Worm (Caenorhabditis elegans) whole organism, late embryonic: ENCODE data around the gene rgs-10.
A peak's percentile ranks its signal among the peaks of the same experiment; 100 is the strongest.

Experiments
- K02D7.2 ChIP-seq: sonication (generic microtip); optimal IDR thresholded peaks from 2 replicates; lab custom pipeline; 2017; ENCODE audit warnings: mild to moderate bottlenecking, missing genetic modification characterization, missing compliant biosample characterization
- K09A11.1 ChIP-seq: sonication (generic microtip); optimal IDR thresholded peaks from 2 replicates; lab custom pipeline; 2017; ENCODE audit warnings: antibody characterized with exemption, mild to moderate bottlenecking, missing genetic modification characterization, missing compliant biosample characterization; ENCODE audit not compliant: insufficient read depth
- T23F11.4 ChIP-seq: fragments of 200-800 bp; sonication (Bioruptor generic); optimal IDR thresholded peaks from 2 replicates; lab custom pipeline; 2018; ENCODE audit warnings: mild to moderate bottlenecking, missing genetic modification characterization, missing compliant biosample characterization
- Y22D7AL.16 ChIP-seq: sonication (generic microtip); optimal IDR thresholded peaks from 2 replicates; lab custom pipeline; 2016; ENCODE audit warnings: missing genetic modification characterization, missing compliant biosample characterization
- ahr-1 ChIP-seq: sonication (generic microtip); optimal IDR thresholded peaks from 2 replicates; lab custom pipeline; 2016; ENCODE audit warnings: missing genetic modification characterization, missing compliant biosample characterization
- ceh-14 ChIP-seq: sonication (generic microtip); optimal IDR thresholded peaks from 2 replicates; lab custom pipeline; 2016; ENCODE audit warnings: missing genotype, missing genetic modification characterization, missing compliant biosample characterization
- ceh-18 ChIP-seq: sonication (generic microtip); optimal IDR thresholded peaks from 2 replicates; lab custom pipeline; 2016; ENCODE audit warnings: missing genetic modification characterization, missing compliant biosample characterization
- ceh-2 ChIP-seq: sonication (generic microtip); optimal IDR thresholded peaks from 2 replicates; lab custom pipeline; 2016; ENCODE audit warnings: missing genotype, missing genetic modification characterization, missing compliant biosample characterization
- ceh-22 ChIP-seq: sonication (generic microtip); optimal IDR thresholded peaks from 2 replicates; lab custom pipeline; 2017; ENCODE audit warnings: missing biosample characterization, missing genetic modification characterization
- ceh-31 ChIP-seq: sonication (generic microtip); optimal IDR thresholded peaks from 2 replicates; lab custom pipeline; 2016; ENCODE audit warnings: missing genetic modification characterization, missing compliant biosample characterization
- ceh-34 ChIP-seq: sonication (generic microtip); optimal IDR thresholded peaks from 2 replicates; lab custom pipeline; 2016; ENCODE audit warnings: mild to moderate bottlenecking, missing genetic modification characterization, missing compliant biosample characterization
- ceh-48 ChIP-seq: sonication (generic microtip); optimal IDR thresholded peaks from 2 replicates; lab custom pipeline; 2016; ENCODE audit warnings: missing genetic modification characterization, inconsistent platforms, missing compliant biosample characterization
- ceh-9 ChIP-seq: sonication (generic microtip); optimal IDR thresholded peaks from 2 replicates; lab custom pipeline; 2016; ENCODE audit warnings: mild to moderate bottlenecking, missing genetic modification characterization, inconsistent platforms, missing compliant biosample characterization
- che-1 ChIP-seq: sonication (generic microtip); optimal IDR thresholded peaks from 2 replicates; lab custom pipeline; 2016; ENCODE audit warnings: mild to moderate bottlenecking, missing genetic modification characterization, missing compliant biosample characterization
- dve-1 ChIP-seq: sonication (generic microtip); optimal IDR thresholded peaks from 2 replicates; lab custom pipeline; 2017; ENCODE audit warnings: antibody characterized with exemption, mild to moderate bottlenecking, missing genetic modification characterization, missing compliant biosample characterization
- elt-2 ChIP-seq: sonication (generic microtip); optimal IDR thresholded peaks from 2 replicates; lab custom pipeline; 2016; ENCODE audit warnings: missing genetic modification reagents, missing genetic modification characterization, missing compliant biosample characterization
- ets-4 ChIP-seq: sonication (generic microtip); optimal IDR thresholded peaks from 2 replicates; lab custom pipeline; 2016; ENCODE audit warnings: missing genetic modification characterization, missing compliant biosample characterization
- eyg-1 ChIP-seq: sonication (generic microtip); optimal IDR thresholded peaks from 2 replicates; lab custom pipeline; 2016; ENCODE audit warnings: missing genotype, missing genetic modification characterization, missing compliant biosample characterization
- fax-1 ChIP-seq: sonication (generic microtip); optimal IDR thresholded peaks from 2 replicates; lab custom pipeline; 2016; ENCODE audit warnings: missing genotype, missing genetic modification characterization, missing compliant biosample characterization
- fkh-6 ChIP-seq: sonication (generic microtip); optimal IDR thresholded peaks from 2 replicates; lab custom pipeline; 2016; ENCODE audit warnings: missing genetic modification characterization, missing compliant biosample characterization
- hlh-15 ChIP-seq: sonication (generic microtip); optimal IDR thresholded peaks from 2 replicates; lab custom pipeline; 2016; ENCODE audit warnings: missing genetic modification characterization, missing compliant biosample characterization
- hlh-30 ChIP-seq: sonication (generic microtip); optimal IDR thresholded peaks from 2 replicates; lab custom pipeline; 2017; ENCODE audit warnings: antibody characterized with exemption, missing genetic modification characterization, missing compliant biosample characterization; ENCODE audit not compliant: insufficient read depth
- hlh-6 ChIP-seq: sonication (generic microtip); optimal IDR thresholded peaks from 2 replicates; lab custom pipeline; 2016; ENCODE audit warnings: missing genotype, missing genetic modification characterization, missing compliant biosample characterization
- lin-11 ChIP-seq: fragments of 200-800 bp; sonication (Bioruptor generic); optimal IDR thresholded peaks from 2 replicates; lab custom pipeline; 2018; ENCODE audit warnings: mild to moderate bottlenecking, missing genetic modification characterization, missing compliant biosample characterization
- madf-2 ChIP-seq: sonication (generic microtip); optimal IDR thresholded peaks from 2 replicates; lab custom pipeline; 2017; ENCODE audit warnings: missing genetic modification characterization, missing compliant biosample characterization
- mec-3 ChIP-seq: sonication (generic microtip); optimal IDR thresholded peaks from 2 replicates; lab custom pipeline; 2016; ENCODE audit warnings: borderline replicate concordance, missing genetic modification characterization, missing compliant biosample characterization
- nfya-1 ChIP-seq: sonication (generic microtip); optimal IDR thresholded peaks from 2 replicates; lab custom pipeline; 2017; ENCODE audit warnings: missing genetic modification characterization, mild to moderate bottlenecking, missing compliant biosample characterization, antibody characterized with exemption, moderate library complexity
- nhr-11 ChIP-seq: fragments of 150-350 bp; optimal IDR thresholded peaks from 2 replicates; lab custom pipeline; 2014; ENCODE audit warnings: missing biosample characterization, missing genetic modification characterization
- pax-1 ChIP-seq: fragments of 150-350 bp; optimal IDR thresholded peaks from 2 replicates; lab custom pipeline; 2014; ENCODE audit warnings: missing biosample characterization, missing genetic modification characterization
- pqm-1 ChIP-seq: sonication (generic microtip); optimal IDR thresholded peaks from 2 replicates; lab custom pipeline; 2016; ENCODE audit warnings: missing genetic modification characterization, missing compliant biosample characterization
- pros-1 ChIP-seq: fragments of 150-350 bp; optimal IDR thresholded peaks from 2 replicates; lab custom pipeline; 2014; ENCODE audit warnings: missing biosample characterization, missing genetic modification reagents, missing genetic modification characterization
- rnt-1 ChIP-seq: sonication (generic microtip); optimal IDR thresholded peaks from 2 replicates; lab custom pipeline; 2016; ENCODE audit warnings: missing genetic modification characterization, missing compliant biosample characterization
- sdc-2 ChIP-seq: sonication (generic microtip); optimal IDR thresholded peaks from 2 replicates; lab custom pipeline; 2016; ENCODE audit warnings: missing genotype, missing genetic modification characterization, missing compliant biosample characterization
- tbx-2 ChIP-seq: sonication (generic microtip); optimal IDR thresholded peaks from 2 replicates; lab custom pipeline; 2016; ENCODE audit warnings: missing genetic modification characterization, missing compliant biosample characterization
- tbx-7 ChIP-seq: sonication (generic microtip); optimal IDR thresholded peaks from 2 replicates; lab custom pipeline; 2016; ENCODE audit warnings: missing genotype, missing genetic modification characterization, missing compliant biosample characterization
- unc-3 ChIP-seq, 2 experiments: fragments of 200-800 bp in 1 of 2; sonication (Bioruptor generic) in 1 of 2; sonication (generic microtip) in 1 of 2; conservative IDR thresholded peaks in 1 of 2; optimal IDR thresholded peaks in 1 of 2; 2 replicates each; pipeline versions ENCODE4 v1.3.6 to Lab custom; 2016 to 2022; ENCODE audit warnings: missing compliant biosample characterization in 2 of 2, missing genetic modification characterization in 2 of 2, missing genetic modification reagents in 1 of 2
- unc-42 ChIP-seq: sonication (generic microtip); optimal IDR thresholded peaks from 2 replicates; lab custom pipeline; 2016; ENCODE audit warnings: missing genotype, missing genetic modification characterization, missing compliant biosample characterization
- unc-55 ChIP-seq: sonication (generic microtip); optimal IDR thresholded peaks from 2 replicates; lab custom pipeline; 2017; ENCODE audit warnings: missing biosample characterization, missing genetic modification reagents, missing genetic modification characterization
- ztf-16 ChIP-seq: sonication (generic microtip); optimal IDR thresholded peaks from 2 replicates; lab custom pipeline; 2017; ENCODE audit warnings: missing genetic modification characterization, missing compliant biosample characterization

Gene rgs-10

DNA sequence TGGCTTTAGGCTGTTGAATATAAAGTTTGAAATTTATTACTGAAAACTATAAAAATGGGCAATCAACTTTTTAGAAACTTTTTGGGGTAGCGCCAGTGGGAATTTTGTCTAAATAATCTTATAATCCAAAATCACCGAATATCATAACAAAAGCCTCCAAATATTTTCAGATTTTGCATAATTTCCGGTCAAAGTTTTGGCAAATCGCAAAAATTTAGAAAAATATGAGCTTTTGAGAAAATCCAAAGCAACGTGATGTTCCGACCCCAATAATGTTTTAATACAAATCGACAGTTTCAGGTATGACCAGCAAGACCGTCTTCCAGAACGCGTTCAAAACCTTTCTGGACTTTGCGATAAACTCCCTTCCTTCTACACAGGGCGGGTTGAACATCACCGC, 16.8 kb downstream of the rgs-10 start, which contains the start of gene emre-1:
TSS of gene emre-1 (plus strand) at position 301 of the 400 bp plus-strand sequence.
- no peak for TF ChIP-seq pros-1 (tag; lab: Kevin White, UChicago)
- no peak for TF ChIP-seq pax-1 (tag; lab: Kevin White, UChicago)
- no peak for TF ChIP-seq ahr-1 (tag; lab: Kevin White, UChicago)
- TF ChIP-seq rnt-1: no peak
- no peak for TF ChIP-seq sdc-2 (tag; lab: Kevin White, UChicago)
- TF ChIP-seq T23F11.4 (GFP tag; lab: Kevin White, UChicago): no peak
- no peak for TF ChIP-seq eyg-1 (tag; lab: Kevin White, UChicago)
- no peak for TF ChIP-seq madf-2 (tag; lab: Kevin White, UChicago)
- TF ChIP-seq ceh-9: no peak
- TF ChIP-seq ceh-2 (tag; lab: Kevin White, UChicago): no peak
- TF ChIP-seq nhr-11: no peak
- no peak for TF ChIP-seq hlh-6
- TF ChIP-seq nfya-1 (tag; lab: Kevin White, UChicago): no peak

DNA sequence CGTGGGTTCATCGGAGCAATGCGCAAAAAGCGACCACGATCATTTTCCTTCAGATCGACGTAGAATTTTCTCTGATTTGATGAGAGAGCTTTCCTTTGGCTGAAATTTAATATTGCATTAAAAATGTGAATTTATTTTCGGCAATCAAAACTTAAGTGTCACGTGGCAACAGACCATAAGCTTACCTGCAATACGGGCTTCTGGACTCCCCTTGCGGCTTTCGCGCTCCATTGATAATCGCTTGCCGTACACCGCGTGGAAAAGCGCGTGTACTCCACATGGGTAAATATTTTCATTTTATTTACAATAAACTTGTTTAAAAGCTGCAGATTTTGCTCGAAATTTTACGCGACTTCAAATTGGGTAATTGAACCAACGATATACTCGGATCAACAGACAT, 20.0 kb downstream of the rgs-10 start, which contains the start of gene plp-2:
TSS of gene plp-2 (minus strand) at position 280 of the 400 bp plus-strand sequence.
- peak; percentile 38 for TF ChIP-seq pax-1 (tag; lab: Kevin White, UChicago)
- TF ChIP-seq hlh-30 (tag; lab: Kevin White, UChicago): peak; percentile 30
- TF ChIP-seq mec-3: no peak

DNA sequence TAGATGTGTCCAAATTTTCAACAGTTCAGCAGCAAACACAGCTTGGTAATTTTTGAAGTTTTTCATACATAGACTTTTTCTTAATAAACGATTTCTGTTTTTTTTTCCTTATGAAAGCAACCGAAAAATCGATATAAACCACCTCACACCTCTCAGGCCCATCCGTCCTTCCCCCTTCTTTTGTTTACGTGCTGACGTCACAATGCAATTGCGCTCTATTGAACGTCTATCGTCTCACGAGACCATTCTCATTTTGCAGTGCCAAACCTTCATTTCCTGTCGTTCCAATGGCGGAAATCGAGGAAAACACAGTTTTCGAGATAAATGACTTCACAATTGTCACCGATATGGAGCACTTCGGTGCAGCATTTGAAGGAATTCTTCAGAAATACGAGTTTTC, 20.7 kb downstream of the rgs-10 start, which contains the start of gene rbg-1:
TSS of gene rbg-1 (plus strand) at position 260 of the 400 bp plus-strand sequence.
- peak; percentile 38 for TF ChIP-seq nfya-1 (tag; lab: Kevin White, UChicago)
- TF ChIP-seq unc-55 (GFP tag; lab: Kevin White, UChicago): peak; percentile 63
- TF ChIP-seq ceh-31 (tag; lab: Kevin White, UChicago): peak; percentile 58
- no peak for TF ChIP-seq ceh-14 (tag; lab: Kevin White, UChicago)
- TF ChIP-seq unc-42: peak; percentile 23
- no peak for TF ChIP-seq elt-2
- peak; percentile 81 for TF ChIP-seq ceh-48 (tag; lab: Kevin White, UChicago)
- peak; percentile 29 for TF ChIP-seq ceh-34
- TF ChIP-seq ceh-18 (tag; lab: Kevin White, UChicago): peak; percentile 42
- TF ChIP-seq unc-3 (GFP tag; conservative IDR thresholded peaks at IDR 0.05; lab: Robert Waterston, UW): no peak
- no peak for TF ChIP-seq unc-3 (tag; optimal IDR thresholded peaks at IDR 0.05; lab: Kevin White, UChicago)
- peak; percentile 47 for TF ChIP-seq tbx-2 (tag; lab: Kevin White, UChicago)
- peak; percentile 12 for TF ChIP-seq rnt-1
- TF ChIP-seq K09A11.1 (tag; lab: Kevin White, UChicago): no peak
- TF ChIP-seq hlh-30 (tag; lab: Kevin White, UChicago): peak; percentile 92
- TF ChIP-seq ceh-22 (tag; lab: Kevin White, UChicago): no peak

DNA sequence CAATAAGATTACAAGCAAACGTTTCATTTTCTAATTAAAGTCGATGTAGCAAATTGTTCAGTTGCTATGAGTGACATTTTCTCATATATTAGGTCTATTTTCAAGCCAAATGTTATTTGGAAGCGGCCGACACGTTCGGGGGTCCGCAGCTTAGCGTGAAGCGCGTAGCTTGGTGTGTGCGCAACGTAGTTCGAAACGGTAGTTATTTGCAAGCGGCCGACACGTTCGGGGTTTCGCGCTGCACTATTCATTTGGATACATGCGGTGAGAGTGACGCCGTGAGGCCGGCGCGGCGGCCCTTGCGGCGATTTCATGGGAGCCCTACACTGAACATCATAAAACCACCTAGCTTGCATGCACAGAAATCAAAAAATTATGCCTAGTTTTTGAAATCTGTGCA, 25.6 kb downstream of the rgs-10 start:
- TF ChIP-seq ceh-18 (tag; lab: Kevin White, UChicago): no peak
- no peak for TF ChIP-seq ceh-34
- TF ChIP-seq fax-1 (tag; lab: Kevin White, UChicago): no peak
- TF ChIP-seq pqm-1 (tag; lab: Kevin White, UChicago): no peak
- TF ChIP-seq ets-4: no peak
- no peak for TF ChIP-seq lin-11 (tag; lab: Kevin White, UChicago)
- TF ChIP-seq unc-55 (GFP tag; lab: Kevin White, UChicago): no peak
- TF ChIP-seq K02D7.2 (tag; lab: Kevin White, UChicago): no peak
- TF ChIP-seq Y22D7AL.16 (tag; lab: Kevin White, UChicago): no peak
- TF ChIP-seq che-1 (tag; lab: Kevin White, UChicago): no peak
- TF ChIP-seq dve-1 (tag; lab: Kevin White, UChicago): no peak
- TF ChIP-seq ztf-16 (tag; lab: Kevin White, UChicago): no peak
- no peak for TF ChIP-seq hlh-15
- no peak for TF ChIP-seq madf-2 (tag; lab: Kevin White, UChicago)
- TF ChIP-seq tbx-7 (tag; lab: Kevin White, UChicago): no peak
- TF ChIP-seq fkh-6 (tag; lab: Kevin White, UChicago): no peak
- no peak for TF ChIP-seq eyg-1 (tag; lab: Kevin White, UChicago)
- no peak for TF ChIP-seq nhr-11
